Worm (Caenorhabditis elegans) whole organism, young adult: ENCODE measurements around the gene F46B6.13.
A peak's percentile ranks its signal among the peaks of the same experiment; 100 is the strongest.

Experiments
- B0336.3 ChIP-seq: fragments of 200-800 bp; sonication (Bioruptor generic); IDR thresholded peaks from 2 replicates; pipeline ENCODE4 v1.3.6; 2022; ENCODE audit warnings: missing genetic modification characterization, missing compliant biosample characterization
- C06A6.2 ChIP-seq: fragments of 200-800 bp; sonication (Bioruptor generic); conservative IDR thresholded peaks from 2 replicates; pipeline ENCODE4 v1.3.6; 2022; ENCODE audit warnings: missing genetic modification characterization, missing compliant biosample characterization
- F10E7.11 ChIP-seq: sonication (generic microtip); optimal IDR thresholded peaks from 2 replicates; lab custom pipeline; 2017; ENCODE audit warnings: mild to moderate bottlenecking, missing genetic modification characterization, moderate library complexity, missing compliant biosample characterization
- F22D6.2 ChIP-seq: sonication (generic microtip); optimal IDR thresholded peaks from 2 replicates; lab custom pipeline; 2016; ENCODE audit warnings: mild to moderate bottlenecking, missing genetic modification characterization, missing compliant biosample characterization
- F49E8.2 ChIP-seq: sonication (generic microtip); optimal IDR thresholded peaks from 3 replicates; lab custom pipeline; 2017; ENCODE audit warnings: missing genetic modification characterization, mild to moderate bottlenecking, missing compliant biosample characterization, antibody characterized with exemption, moderate library complexity; ENCODE audit not compliant: insufficient read depth
- F57A8.1 ChIP-seq: fragments of 200-800 bp; sonication (Bioruptor generic); optimal IDR thresholded peaks from 2 replicates; lab custom pipeline; 2018; ENCODE audit warnings: mild to moderate bottlenecking, missing genetic modification characterization, moderate library complexity, missing compliant biosample characterization
- F57C9.4 ChIP-seq: sonication (generic microtip); optimal IDR thresholded peaks from 2 replicates; lab custom pipeline; 2017; ENCODE audit warnings: mild to moderate bottlenecking, missing genetic modification characterization, missing compliant biosample characterization
- K12H6.12 ChIP-seq: fragments of 200-800 bp; sonication (Bioruptor generic); optimal IDR thresholded peaks from 2 replicates; lab custom pipeline; 2018; ENCODE audit warnings: mild to moderate bottlenecking, missing genetic modification characterization, missing compliant biosample characterization
- T26A5.8 ChIP-seq: sonication (generic microtip); optimal IDR thresholded peaks from 2 replicates; lab custom pipeline; 2016; ENCODE audit warnings: missing genetic modification characterization, missing compliant biosample characterization
- Y56A3A.18 ChIP-seq: fragments of 200-800 bp; sonication (Bioruptor generic); IDR thresholded peaks from 2 replicates; pipeline ENCODE4 v1.3.6; 2022; ENCODE audit warnings: missing genetic modification reagents, missing genetic modification characterization, missing compliant biosample characterization
- Y79H2A.3 ChIP-seq: fragments of 200-800 bp; sonication (Bioruptor generic); conservative IDR thresholded peaks from 2 replicates; pipeline ENCODE4 v1.3.6; 2022; ENCODE audit warnings: missing genetic modification reagents, missing genetic modification characterization, missing compliant biosample characterization
- Y95B8A.8 ChIP-seq: fragments of 200-800 bp; sonication (Bioruptor generic); IDR thresholded peaks from 2 replicates; pipeline ENCODE4 v1.3.6; 2022; ENCODE audit warnings: missing genetic modification reagents, missing genetic modification characterization, missing compliant biosample characterization
- ZK185.1 ChIP-seq: sonication (generic microtip); optimal IDR thresholded peaks from 2 replicates; lab custom pipeline; 2016; ENCODE audit warnings: mild to moderate bottlenecking, missing genetic modification characterization, missing compliant biosample characterization; ENCODE audit not compliant: poor library complexity, severe bottlenecking
- ama-1 ChIP-seq, 3 experiments: fragments of 150-350 bp in 1 of 3; sonication (generic microtip) in 2 of 3; optimal IDR thresholded peaks; 2 replicates each; lab custom pipeline; 2014 to 2018; ENCODE audit warnings: missing biosample characterization in 2 of 3, missing genetic modification characterization in 2 of 3, missing genetic modification reagents in 2 of 3
- aptf-3 ChIP-seq: fragments of 200-800 bp; sonication (Bioruptor generic); IDR thresholded peaks from 2 replicates; pipeline ENCODE4 v1.3.6; 2022; ENCODE audit warnings: missing genetic modification characterization, missing compliant biosample characterization
- attf-5 ChIP-seq: fragments of 200-800 bp; sonication (Bioruptor generic); optimal IDR thresholded peaks from 2 replicates; lab custom pipeline; 2018; ENCODE audit warnings: mild to moderate bottlenecking, missing genetic modification characterization, missing compliant biosample characterization
- bed-2 ChIP-seq: fragments of 200-800 bp; sonication (Bioruptor generic); IDR thresholded peaks from 2 replicates; pipeline ENCODE4 v1.3.6; 2022; ENCODE audit warnings: missing genetic modification reagents, missing genetic modification characterization, missing compliant biosample characterization
- ccch-3 ChIP-seq: fragments of 200-800 bp; sonication (Bioruptor generic); optimal IDR thresholded peaks from 2 replicates; lab custom pipeline; 2018; ENCODE audit warnings: mild to moderate bottlenecking, missing genetic modification characterization, missing compliant biosample characterization
- ceh-79 ChIP-seq: sonication (generic microtip); optimal IDR thresholded peaks from 2 replicates; lab custom pipeline; 2017; ENCODE audit warnings: mild to moderate bottlenecking, missing genetic modification characterization, missing compliant biosample characterization
- dpl-1 ChIP-seq: fragments of 150-350 bp; optimal IDR thresholded peaks from 2 replicates; lab custom pipeline; 2014; ENCODE audit warnings: missing biosample characterization, missing genetic modification reagents, missing genetic modification characterization
- efl-1 ChIP-seq: fragments of 150-350 bp; optimal IDR thresholded peaks from 2 replicates; lab custom pipeline; 2014; ENCODE audit warnings: missing biosample characterization, missing genetic modification reagents, missing genetic modification characterization
- egl-18 ChIP-seq: fragments of 200-800 bp; sonication (Bioruptor generic); IDR thresholded peaks from 2 replicates; pipeline ENCODE4 v1.3.6; 2022; ENCODE audit warnings: missing genetic modification reagents, missing genetic modification characterization, missing compliant biosample characterization
- egl-44 ChIP-seq: fragments of 200-800 bp; sonication (Bioruptor generic); IDR thresholded peaks from 2 replicates; pipeline ENCODE4 v1.3.6; 2022; ENCODE audit warnings: missing genetic modification reagents, missing genetic modification characterization, missing compliant biosample characterization
- ekl-4 ChIP-seq: fragments of 200-800 bp; sonication (Bioruptor generic); IDR thresholded peaks from 2 replicates; pipeline ENCODE4 v1.3.6; 2022; ENCODE audit warnings: missing genetic modification reagents, missing genetic modification characterization, missing compliant biosample characterization
- fkh-3 ChIP-seq: sonication (generic microtip); optimal IDR thresholded peaks from 2 replicates; lab custom pipeline; 2016; ENCODE audit warnings: mild to moderate bottlenecking, missing genetic modification characterization, missing compliant biosample characterization
- gei-17 ChIP-seq: fragments of 200-800 bp; sonication (Bioruptor generic); optimal IDR thresholded peaks from 2 replicates; lab custom pipeline; 2018; ENCODE audit warnings: mild to moderate bottlenecking, missing genetic modification characterization, missing compliant biosample characterization
- hlh-12 ChIP-seq: sonication (generic microtip); optimal IDR thresholded peaks from 2 replicates; lab custom pipeline; 2016; ENCODE audit warnings: missing genetic modification characterization, missing compliant biosample characterization
- hmg-20 ChIP-seq: fragments of 200-800 bp; sonication (Bioruptor generic); IDR thresholded peaks from 2 replicates; pipeline ENCODE4 v1.3.6; 2022; ENCODE audit warnings: missing genetic modification reagents, missing genetic modification characterization, missing compliant biosample characterization
- let-526 ChIP-seq: fragments of 200-800 bp; sonication (Bioruptor generic); IDR thresholded peaks from 2 replicates; pipeline ENCODE4 v1.3.6; 2022; ENCODE audit warnings: missing genetic modification reagents, missing genetic modification characterization, missing compliant biosample characterization
- lin-35 ChIP-seq, 3 experiments: fragments of 150-350 bp in 2 of 3; sonication (generic microtip) in 1 of 3; optimal IDR thresholded peaks; 2 replicates each; lab custom pipeline; 2014 to 2018; ENCODE audit warnings: missing biosample characterization in 3 of 3, missing genetic modification characterization in 3 of 3, missing genetic modification reagents in 3 of 3
- lin-40 ChIP-seq: sonication (generic microtip); optimal IDR thresholded peaks from 2 replicates; lab custom pipeline; 2016; ENCODE audit warnings: missing genetic modification characterization, mild to moderate bottlenecking, missing compliant biosample characterization, missing genotype, missing genetic modification reagents
- lir-1 ChIP-seq: fragments of 200-800 bp; sonication (Bioruptor generic); conservative IDR thresholded peaks from 2 replicates; pipeline ENCODE4 v1.3.6; 2022; ENCODE audit warnings: missing genetic modification reagents, missing genetic modification characterization, missing compliant biosample characterization
- lsl-1 ChIP-seq: fragments of 200-800 bp; sonication (Bioruptor generic); optimal IDR thresholded peaks from 2 replicates; lab custom pipeline; 2018; ENCODE audit warnings: mild to moderate bottlenecking, missing genetic modification characterization, moderate library complexity, missing compliant biosample characterization
- madf-6 ChIP-seq: fragments of 200-800 bp; sonication (Bioruptor generic); IDR thresholded peaks from 2 replicates; pipeline ENCODE4 v1.3.6; 2022; ENCODE audit warnings: missing genetic modification reagents, missing genetic modification characterization, missing compliant biosample characterization
- madf-8 ChIP-seq: fragments of 200-800 bp; sonication (Bioruptor generic); conservative IDR thresholded peaks from 2 replicates; pipeline ENCODE4 v1.3.6; 2022; ENCODE audit warnings: missing genetic modification reagents, missing genetic modification characterization, missing compliant biosample characterization
- mxl-1 ChIP-seq: sonication (generic microtip); optimal IDR thresholded peaks from 2 replicates; lab custom pipeline; 2016; ENCODE audit warnings: missing genetic modification characterization, missing compliant biosample characterization
- nhr-27 ChIP-seq: fragments of 200-800 bp; sonication (Bioruptor generic); optimal IDR thresholded peaks from 2 replicates; lab custom pipeline; 2018; ENCODE audit warnings: mild to moderate bottlenecking, missing genetic modification characterization, moderate library complexity, missing compliant biosample characterization
- pbrm-1 ChIP-seq: fragments of 200-800 bp; sonication (Bioruptor generic); IDR thresholded peaks from 2 replicates; pipeline ENCODE4 v1.3.6; 2022; ENCODE audit warnings: missing genetic modification reagents, missing genetic modification characterization, missing compliant biosample characterization
- rcor-1 ChIP-seq: fragments of 200-800 bp; sonication (Bioruptor generic); IDR thresholded peaks from 2 replicates; pipeline ENCODE4 v1.3.6; 2022; ENCODE audit warnings: missing genetic modification reagents, missing genetic modification characterization, missing compliant biosample characterization
- sdz-38 ChIP-seq: sonication (generic microtip); optimal IDR thresholded peaks from 2 replicates; lab custom pipeline; 2016; ENCODE audit warnings: missing genotype, missing genetic modification characterization, missing compliant biosample characterization
- somi-1 ChIP-seq: fragments of 200-800 bp; sonication (Bioruptor generic); optimal IDR thresholded peaks from 2 replicates; lab custom pipeline; 2018; ENCODE audit warnings: mild to moderate bottlenecking, missing genetic modification characterization, missing compliant biosample characterization
- sptf-2 ChIP-seq: fragments of 200-800 bp; sonication (Bioruptor generic); optimal IDR thresholded peaks from 2 replicates; lab custom pipeline; 2018; ENCODE audit warnings: mild to moderate bottlenecking, missing genetic modification characterization, missing compliant biosample characterization
- tlf-1 ChIP-seq: fragments of 200-800 bp; sonication (Bioruptor generic); optimal IDR thresholded peaks from 2 replicates; lab custom pipeline; 2018; ENCODE audit warnings: mild to moderate bottlenecking, missing genetic modification characterization, missing compliant biosample characterization
- xnd-1 ChIP-seq: sonication (generic microtip); optimal IDR thresholded peaks from 2 replicates; lab custom pipeline; 2016; ENCODE audit warnings: missing genotype, missing genetic modification reagents, missing genetic modification characterization, missing compliant biosample characterization
- zfh-2 ChIP-seq: fragments of 200-800 bp; sonication (Bioruptor generic); conservative IDR thresholded peaks from 2 replicates; pipeline ENCODE4 v1.3.6; 2022; ENCODE audit warnings: missing genetic modification reagents, missing genetic modification characterization, missing compliant biosample characterization
- ztf-26 ChIP-seq: sonication (generic microtip); optimal IDR thresholded peaks from 2 replicates; lab custom pipeline; 2017; ENCODE audit warnings: missing genetic modification characterization, missing compliant biosample characterization

Gene F46B6.13

ce11 chrV:9765622-9766021 lies 33.4 kb downstream of the F46B6.13 start:
- TF ChIP-seq lin-35 (GFP tag; optimal IDR thresholded peaks at IDR 0.05; lab: Kevin White, UChicago) (peak in 1 of 3 experiments; percentile 27), egl-18 (GFP tag; lab: Robert Waterston, UW) (no peak), somi-1 (peak; percentile 9), madf-6 (GFP tag; lab: Robert Waterston, UW) (no peak), aptf-3 (GFP tag; lab: Robert Waterston, UW) (no peak)

ce11 chrV:9764552-9764951 lies 34.4 kb downstream of the F46B6.13 start:
- no peak for TF ChIP-seq bed-2 (GFP tag; lab: Robert Waterston, UW)
- TF ChIP-seq hmg-20 (GFP tag; lab: Robert Waterston, UW), result no peak
- TF ChIP-seq dpl-1 (GFP tag; lab: Kevin White, UChicago), result no peak
- TF ChIP-seq Y79H2A.3, result no peak
- TF ChIP-seq xnd-1 (tag; lab: Kevin White, UChicago), result no peak
- TF ChIP-seq ccch-3 (GFP tag; lab: Kevin White, UChicago), result no peak
- TF ChIP-seq ama-1 (optimal IDR thresholded peaks at IDR 0.05; lab: Kevin White, UChicago), result no peak
- TF ChIP-seq ama-1 (GFP tag; optimal IDR thresholded peaks at IDR 0.05; lab: Kevin White, UChicago), result no peak
- no peak for TF ChIP-seq rcor-1 (GFP tag; lab: Robert Waterston, UW)
- no peak for TF ChIP-seq hlh-12 (tag; lab: Kevin White, UChicago)
- no peak for TF ChIP-seq ekl-4
- TF ChIP-seq Y56A3A.18 (GFP tag; lab: Robert Waterston, UW), result no peak
- no peak for TF ChIP-seq fkh-3 (tag; lab: Kevin White, UChicago)
- no peak for TF ChIP-seq madf-6 (GFP tag; lab: Robert Waterston, UW)
- no peak for TF ChIP-seq ceh-79 (tag; lab: Kevin White, UChicago)
- TF ChIP-seq attf-5 (GFP tag; lab: Kevin White, UChicago), result no peak

DNA sequence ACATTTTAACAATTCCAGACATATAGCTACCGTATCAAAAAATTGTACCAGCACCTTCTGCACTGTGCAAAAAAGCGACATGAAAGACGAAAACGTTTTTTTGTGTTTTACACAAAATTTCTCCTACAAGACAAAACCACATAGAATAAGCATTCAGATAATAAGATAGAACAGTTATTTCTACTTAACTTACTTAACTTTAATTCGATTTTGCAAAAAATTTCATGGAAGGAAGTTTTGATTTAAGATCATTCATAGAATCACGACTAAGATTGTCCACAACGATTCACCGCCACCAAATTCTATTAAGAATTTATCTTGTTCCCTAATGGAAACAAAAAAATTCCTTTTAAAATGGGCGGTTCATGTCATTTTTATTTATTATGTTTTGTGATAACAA lies 35.2 kb downstream of the F46B6.13 start:
- TF ChIP-seq mxl-1 (no peak), F22D6.2 (tag; lab: Kevin White, UChicago) (no peak), aptf-3 (GFP tag; lab: Robert Waterston, UW) (no peak), F10E7.11 (tag; lab: Kevin White, UChicago) (no peak), gei-17 (GFP tag; lab: Kevin White, UChicago) (no peak), T26A5.8 (no peak), efl-1 (GFP tag; lab: Kevin White, UChicago) (no peak), ZK185.1 (no peak), Y95B8A.8 (GFP tag; lab: Robert Waterston, UW) (no peak), sptf-2 (GFP tag; lab: Kevin White, UChicago) (no peak), lir-1 (no peak), zfh-2 (GFP tag; lab: Robert Waterston, UW) (no peak), tlf-1 (GFP tag; lab: Kevin White, UChicago) (no peak), F57A8.1 (GFP tag; lab: Kevin White, UChicago) (no peak), C06A6.2 (GFP tag; lab: Robert Waterston, UW) (no peak), F57C9.4 (no peak), hlh-12 (tag; lab: Kevin White, UChicago) (no peak), rcor-1 (GFP tag; lab: Robert Waterston, UW) (no peak)

ce11 chrV:9758437-9758836 lies 40.5 kb downstream of the F46B6.13 start:
- no peak for TF ChIP-seq nhr-27 (tag; lab: Kevin White, UChicago)
- no peak for TF ChIP-seq lsl-1 (GFP tag; lab: Kevin White, UChicago)
- no peak for TF ChIP-seq sdz-38 (tag; lab: Kevin White, UChicago)
- no peak for TF ChIP-seq Y79H2A.3
- no peak for TF ChIP-seq F10E7.11 (tag; lab: Kevin White, UChicago)
- no peak for TF ChIP-seq madf-8
- TF ChIP-seq egl-44 (GFP tag; lab: Robert Waterston, UW), result no peak
- no peak for TF ChIP-seq pbrm-1
- TF ChIP-seq let-526 (GFP tag; lab: Robert Waterston, UW), result no peak
- TF ChIP-seq ztf-26 (tag; lab: Kevin White, UChicago), result no peak
- TF ChIP-seq F49E8.2 (tag; lab: Kevin White, UChicago), result no peak
- no peak for TF ChIP-seq lin-40 (tag; lab: Kevin White, UChicago)
- TF ChIP-seq mxl-1, result no peak
- no peak for TF ChIP-seq efl-1 (GFP tag; lab: Kevin White, UChicago)
- TF ChIP-seq K12H6.12 (tag; lab: Kevin White, UChicago), result no peak
- TF ChIP-seq B0336.3 (GFP tag; lab: Robert Waterston, UW), result no peak
